Fruit fly (Drosophila melanogaster) Kc167 (cell line): ENCODE measurements around the gene CG9123.

Experiments
- Myc ChIP-seq: fragments of >200 bp; optimal IDR thresholded peaks from 2 replicates; lab custom pipeline; 2017; ENCODE audit warnings: missing external identifiers
- Sin3A ChIP-seq: fragments of >200 bp; optimal IDR thresholded peaks from 2 replicates; lab custom pipeline; 2018; ENCODE audit warnings: missing external identifiers
- h ChIP-seq: fragments of >200 bp; optimal IDR thresholded peaks from 3 replicates; lab custom pipeline; 2018; ENCODE audit warnings: missing external identifiers
- insv ChIP-seq: fragments of >200 bp; optimal IDR thresholded peaks from 3 replicates; lab custom pipeline; 2018; ENCODE audit warnings: missing external identifiers
- psq ChIP-seq: fragments of >200 bp; optimal IDR thresholded peaks from 2 replicates; lab custom pipeline; 2017; ENCODE audit warnings: missing external identifiers

DNA sequence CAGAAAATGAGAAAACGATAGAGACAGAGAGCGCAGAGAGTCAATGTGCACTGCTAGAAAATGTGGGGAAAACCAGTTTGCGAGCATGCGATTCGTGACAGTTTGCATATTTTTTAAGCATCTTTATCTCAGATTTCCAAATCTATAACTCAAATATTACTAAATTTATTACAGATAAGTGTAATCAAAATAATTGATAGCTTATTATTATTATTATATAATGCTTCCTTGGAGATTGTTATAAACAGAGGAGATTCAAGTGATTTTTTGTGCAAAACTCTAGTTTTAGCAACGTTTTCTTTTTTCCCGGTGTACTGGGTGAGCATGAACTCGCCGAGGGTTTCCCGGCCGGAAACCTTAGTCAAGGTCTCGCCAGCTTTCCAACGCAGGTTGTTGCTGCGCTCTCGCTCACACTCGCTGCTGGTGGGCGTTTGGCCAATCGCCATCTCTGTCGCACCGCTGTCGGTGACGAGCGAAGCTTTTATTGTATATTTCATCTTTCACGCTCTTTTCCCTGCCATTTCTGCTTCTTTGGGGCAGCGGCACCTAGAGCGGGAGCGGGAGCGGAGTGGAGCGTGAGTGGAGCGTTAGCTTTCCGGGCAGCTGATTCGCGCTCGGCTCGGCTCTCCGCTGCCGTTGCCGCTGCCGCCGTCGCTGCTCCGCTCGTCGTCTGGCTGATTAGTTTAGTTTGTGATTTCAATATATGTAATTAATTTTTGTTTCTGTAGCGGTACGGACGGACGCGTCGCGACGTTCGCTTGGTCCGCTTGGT, 43.4 kb downstream of the CG9123 start:
- TF ChIP-seq Sin3A: no peak
- no peak for TF ChIP-seq Myc (lab: Kevin White, UChicago)
- no peak for TF ChIP-seq psq
- no peak for TF ChIP-seq h
- TF ChIP-seq insv (lab: Kevin White, UChicago): no peak
